Worm (Caenorhabditis elegans): ENCODE results near the gene rbr-2.
A peak's percentile ranks its signal among the peaks of the same experiment; 100 is the strongest.

rbr-2 gene

DNA sequence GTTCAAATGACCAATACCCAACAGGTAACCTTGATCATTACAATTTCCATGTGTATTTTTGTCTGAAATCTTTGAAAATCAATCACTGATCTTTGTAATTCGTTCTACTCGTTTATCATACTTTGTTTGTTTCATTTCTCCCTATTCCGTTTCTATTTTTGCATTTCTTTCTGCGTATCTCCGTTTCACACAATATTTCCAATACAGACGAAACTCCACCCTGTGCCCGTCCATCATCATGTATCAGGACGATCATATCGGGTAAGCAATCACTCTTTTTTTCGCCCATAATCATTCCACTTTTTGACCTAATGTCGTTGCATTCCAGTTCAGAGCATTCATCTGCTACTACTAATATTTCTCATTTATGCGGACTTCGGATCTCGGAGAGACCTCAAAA lies 10.2 kb upstream of the rbr-2 start, which contains the start of gene pyk-2:
TSS of gene pyk-2 (plus strand) at position 206 of the 400 bp plus-strand sequence.
- TF ChIP-seq saeg-2 (GFP tag; IDR thresholded peaks at IDR 0.05): no peak
- no peak for TF ChIP-seq mxl-3 (GFP tag; optimal IDR thresholded peaks at IDR 0.05)
- no peak for TF ChIP-seq ces-1 (GFP tag; optimal IDR thresholded peaks at IDR 0.05)
- TF ChIP-seq ceh-82 (tag; optimal IDR thresholded peaks at IDR 0.05): no peak
- no peak for TF ChIP-seq ztf-11 (tag; optimal IDR thresholded peaks at IDR 0.05)
- TF ChIP-seq F37D6.2 (tag; optimal IDR thresholded peaks at IDR 0.05): no peak
- peak; percentile 82 for TF ChIP-seq hlh-11 (tag; optimal IDR thresholded peaks at IDR 0.05)
- TF ChIP-seq zfp-2 (tag; optimal IDR thresholded peaks at IDR 0.05): no peak
- TF ChIP-seq Y5F2A.4 (GFP tag; optimal IDR thresholded peaks at IDR 0.05): no peak
- TF ChIP-seq rbr-2 (tag; optimal IDR thresholded peaks at IDR 0.05): no peak
- TF ChIP-seq lin-29 (GFP tag; IDR thresholded peaks at IDR 0.05): no peak
- TF ChIP-seq dve-1 (tag; optimal IDR thresholded peaks at IDR 0.05; ENCODE audit: insufficient read depth): peak; percentile 77
- TF ChIP-seq ceh-28 (tag; optimal IDR thresholded peaks at IDR 0.05): no peak
- no peak for TF ChIP-seq ztf-7 (tag; optimal IDR thresholded peaks at IDR 0.05)
- TF ChIP-seq spr-1 (tag; optimal IDR thresholded peaks at IDR 0.05): no peak
- no peak for TF ChIP-seq zip-2 (tag; optimal IDR thresholded peaks at IDR 0.05)
- no peak for TF ChIP-seq nhr-6 (tag; optimal IDR thresholded peaks at IDR 0.05)
- no peak for TF ChIP-seq ZK546.5 (tag; optimal IDR thresholded peaks at IDR 0.05)
- TF ChIP-seq lin-38 (GFP tag; IDR thresholded peaks at IDR 0.05): no peak
- no peak for TF ChIP-seq ceh-32 (tag; optimal IDR thresholded peaks at IDR 0.05; ENCODE audit: poor library complexity)
- TF ChIP-seq lim-7 (GFP tag; IDR thresholded peaks at IDR 0.05): no peak
- TF ChIP-seq egl-43 (GFP tag; IDR thresholded peaks at IDR 0.05): no peak
- TF ChIP-seq zag-1 (tag; optimal IDR thresholded peaks at IDR 0.05): no peak
- no peak for TF ChIP-seq madf-5 (GFP tag; IDR thresholded peaks at IDR 0.05)
- TF ChIP-seq pqm-1 (tag; optimal IDR thresholded peaks at IDR 0.05): peak; percentile 65
- no peak for TF ChIP-seq dmd-9 (GFP tag; IDR thresholded peaks at IDR 0.05)
- no peak for TF ChIP-seq nhr-102 (tag; optimal IDR thresholded peaks at IDR 0.05)
- peak in 1 of 2 experiments; percentile 37 for TF ChIP-seq mdl-1 (tag; optimal IDR thresholded peaks at IDR 0.05)
- no peak for TF ChIP-seq ceh-44 (GFP tag; IDR thresholded peaks at IDR 0.05)
- no peak for TF ChIP-seq skn-1 (tag; optimal IDR thresholded peaks at IDR 0.05)
- TF ChIP-seq nhr-41 (GFP tag; IDR thresholded peaks at IDR 0.05): no peak
- no peak for TF ChIP-seq sdz-12 (GFP tag; optimal IDR thresholded peaks at IDR 0.05)
- TF ChIP-seq spr-3 (GFP tag; optimal IDR thresholded peaks at IDR 0.05): no peak
- TF ChIP-seq lin-39 (tag; optimal IDR thresholded peaks at IDR 0.05): no peak
- TF ChIP-seq T20F7.1 (GFP tag; optimal IDR thresholded peaks at IDR 0.05): peak; percentile 36
- no peak for TF ChIP-seq lin-15B (tag; optimal IDR thresholded peaks at IDR 0.05)
- no peak for TF ChIP-seq F49E8.2 (tag; optimal IDR thresholded peaks at IDR 0.05; ENCODE audit: borderline replicate concordance)
- no peak for TF ChIP-seq fos-1 (tag; optimal IDR thresholded peaks at IDR 0.05)
- no peak for TF ChIP-seq hif-1 (tag; optimal IDR thresholded peaks at IDR 0.05)
- TF ChIP-seq ceh-20 (GFP tag; IDR thresholded peaks at IDR 0.05): no peak
- TF ChIP-seq daf-12 (tag; optimal IDR thresholded peaks at IDR 0.05): no peak
- TF ChIP-seq madf-9 (GFP tag; conservative IDR thresholded peaks at IDR 0.05): no peak
- TF ChIP-seq aha-1 (tag): no peak
- no peak for TF ChIP-seq nhr-237 (tag; optimal IDR thresholded peaks at IDR 0.05)
- TF ChIP-seq lsy-2 (tag; optimal IDR thresholded peaks at IDR 0.05): no peak
- TF ChIP-seq mxl-2 (GFP tag; conservative IDR thresholded peaks at IDR 0.05): no peak
- TF ChIP-seq egl-27 (tag; optimal IDR thresholded peaks at IDR 0.05): no peak
- no peak for TF ChIP-seq attf-4 (tag; optimal IDR thresholded peaks at IDR 0.05)
- TF ChIP-seq pha-4 (GFP tag; IDR thresholded peaks at IDR 0.05): no peak
- TF ChIP-seq pha-4 (tag; optimal IDR thresholded peaks at IDR 0.05): no peak
- TF ChIP-seq daf-16 (GFP tag; optimal IDR thresholded peaks at IDR 0.05): no peak
- TF ChIP-seq daf-16 (tag; optimal IDR thresholded peaks at IDR 0.05): peak; percentile 80
- TF ChIP-seq lin-1 (GFP tag; IDR thresholded peaks at IDR 0.05): no peak
- TF ChIP-seq nhr-76 (tag; optimal IDR thresholded peaks at IDR 0.05): no peak

Data from whole organism, L4 larva.